Worm (Caenorhabditis elegans) whole organism, mixed stage, embryonic: ENCODE measurements around the gene F47D12.7.

Experiments
- M03D4.4 ChIP-seq: sonication (generic microtip); optimal IDR thresholded peaks from 2 replicates; lab custom pipeline; 2017; ENCODE audit warnings: mild to moderate bottlenecking, missing genetic modification characterization, missing compliant biosample characterization
- bed-3 ChIP-seq: fragments of 200-800 bp; sonication (Bioruptor generic); optimal IDR thresholded peaks from 3 replicates; lab custom pipeline; 2018; ENCODE audit warnings: mild to moderate bottlenecking, missing genetic modification characterization, moderate library complexity, missing compliant biosample characterization
- blmp-1 ChIP-seq: fragments of 150-350 bp; optimal IDR thresholded peaks from 2 replicates; lab custom pipeline; 2014; ENCODE audit warnings: missing biosample characterization, missing genetic modification characterization
- ceh-39 ChIP-seq: fragments of 150-350 bp; optimal IDR thresholded peaks from 2 replicates; lab custom pipeline; 2014; ENCODE audit warnings: missing biosample characterization, missing genetic modification characterization
- ceh-43 ChIP-seq: fragments of 200-800 bp; sonication (Bioruptor generic); optimal IDR thresholded peaks from 2 replicates; lab custom pipeline; 2018; ENCODE audit warnings: mild to moderate bottlenecking, missing genetic modification characterization, moderate library complexity, missing compliant biosample characterization
- ceh-83 ChIP-seq: fragments of 200-800 bp; sonication (Bioruptor generic); optimal IDR thresholded peaks from 2 replicates; lab custom pipeline; 2018; ENCODE audit warnings: mild to moderate bottlenecking, missing genetic modification characterization, missing compliant biosample characterization
- ces-1 ChIP-seq: fragments of 150-350 bp; optimal IDR thresholded peaks from 2 replicates; lab custom pipeline; 2014; ENCODE audit warnings: missing biosample characterization, missing genetic modification reagents, missing genetic modification characterization
- cnd-1 ChIP-seq: fragments of 200-800 bp; sonication (Bioruptor generic); optimal IDR thresholded peaks from 2 replicates; lab custom pipeline; 2018; ENCODE audit warnings: mild to moderate bottlenecking, missing genetic modification characterization, missing compliant biosample characterization
- drap-1 ChIP-seq: fragments of 200-800 bp; sonication (Bioruptor generic); optimal IDR thresholded peaks from 3 replicates; lab custom pipeline; 2018; ENCODE audit warnings: mild to moderate bottlenecking, missing genetic modification characterization, missing compliant biosample characterization
- elt-3 ChIP-seq: fragments of 150-350 bp; optimal IDR thresholded peaks from 2 replicates; lab custom pipeline; 2014; ENCODE audit warnings: missing biosample characterization, missing genetic modification characterization
- ham-2 ChIP-seq: fragments of 200-800 bp; sonication (Bioruptor generic); optimal IDR thresholded peaks from 2 replicates; lab custom pipeline; 2018; ENCODE audit warnings: mild to moderate bottlenecking, missing genetic modification characterization, missing compliant biosample characterization
- hlh-1 ChIP-seq: fragments of 150-350 bp; optimal IDR thresholded peaks from 2 replicates; lab custom pipeline; 2014; ENCODE audit warnings: missing biosample characterization, missing genetic modification reagents, missing genetic modification characterization
- lin-13 ChIP-seq: fragments of 150-350 bp; optimal IDR thresholded peaks from 2 replicates; lab custom pipeline; 2014; ENCODE audit warnings: missing biosample characterization, missing genetic modification characterization
- lin-32 ChIP-seq: fragments of 200-800 bp; sonication (Bioruptor generic); optimal IDR thresholded peaks from 2 replicates; lab custom pipeline; 2018; ENCODE audit warnings: mild to moderate bottlenecking, missing genetic modification characterization, missing compliant biosample characterization
- mab-5 ChIP-seq: fragments of 150-350 bp; optimal IDR thresholded peaks from 2 replicates; lab custom pipeline; 2014; ENCODE audit warnings: missing biosample characterization, missing genetic modification characterization
- mep-1 ChIP-seq: fragments of 150-350 bp; optimal IDR thresholded peaks from 2 replicates; lab custom pipeline; 2017; ENCODE audit warnings: missing biosample characterization, missing genetic modification reagents, missing genetic modification characterization, inconsistent platforms
- mls-2 ChIP-seq: sonication (generic microtip); optimal IDR thresholded peaks from 2 replicates; lab custom pipeline; 2016; ENCODE audit warnings: mild to moderate bottlenecking, missing genetic modification characterization, moderate library complexity, missing compliant biosample characterization
- nhr-12 ChIP-seq: fragments of 150-350 bp; optimal IDR thresholded peaks from 2 replicates; lab custom pipeline; 2014; ENCODE audit warnings: missing biosample characterization, missing genetic modification characterization
- nhr-2 ChIP-seq: fragments of 150-350 bp; optimal IDR thresholded peaks from 2 replicates; lab custom pipeline; 2014; ENCODE audit warnings: missing biosample characterization, missing genetic modification characterization
- nhr-237 ChIP-seq: fragments of 150-350 bp; optimal IDR thresholded peaks from 2 replicates; lab custom pipeline; 2014; ENCODE audit warnings: missing biosample characterization, missing genetic modification characterization
- nhr-28 ChIP-seq: fragments of 150-350 bp; optimal IDR thresholded peaks from 2 replicates; lab custom pipeline; 2014; ENCODE audit warnings: missing biosample characterization, missing genetic modification characterization
- pha-4 ChIP-seq: fragments of 150-350 bp; optimal IDR thresholded peaks from 2 replicates; lab custom pipeline; 2018; ENCODE audit warnings: missing biosample characterization, missing genetic modification reagents, missing genetic modification characterization
- sem-2 ChIP-seq: fragments of 200-800 bp; sonication (Bioruptor generic); optimal IDR thresholded peaks from 2 replicates; lab custom pipeline; 2018; ENCODE audit warnings: mild to moderate bottlenecking, missing genetic modification characterization, missing compliant biosample characterization
- snpc-4 ChIP-seq: fragments of 150-350 bp; optimal IDR thresholded peaks from 2 replicates; lab custom pipeline; 2014; ENCODE audit warnings: missing biosample characterization, missing genetic modification characterization
- sptf-1 ChIP-seq: sonication (generic microtip); optimal IDR thresholded peaks from 2 replicates; lab custom pipeline; 2017; ENCODE audit warnings: mild to moderate bottlenecking, missing genetic modification characterization, moderate library complexity, missing compliant biosample characterization
- tbx-8 ChIP-seq: fragments of 200-800 bp; sonication (Bioruptor generic); optimal IDR thresholded peaks from 2 replicates; lab custom pipeline; 2018; ENCODE audit warnings: mild to moderate bottlenecking, missing genetic modification characterization, moderate library complexity, missing compliant biosample characterization
- unc-120 ChIP-seq: sonication (generic microtip); optimal IDR thresholded peaks from 2 replicates; lab custom pipeline; 2017; ENCODE audit warnings: missing genetic modification characterization, missing compliant biosample characterization; ENCODE audit not compliant: poor library complexity, severe bottlenecking
- unc-62 ChIP-seq: fragments of 150-350 bp; optimal IDR thresholded peaks from 2 replicates; lab custom pipeline; 2014; ENCODE audit warnings: missing biosample characterization, missing genetic modification reagents, missing genetic modification characterization
- zip-8 ChIP-seq: fragments of 150-350 bp; optimal IDR thresholded peaks from 2 replicates; lab custom pipeline; 2014; ENCODE audit warnings: missing biosample characterization, missing genetic modification characterization
- ztf-11 ChIP-seq: fragments of 150-350 bp; optimal IDR thresholded peaks from 2 replicates; lab custom pipeline; 2014; ENCODE audit warnings: missing biosample characterization, missing genetic modification characterization

F47D12.7 gene

ce11 chrIII:6264447-6264846 is 31.4 kb downstream of the F47D12.7 start, which contains the start of gene srg-5:
Gene srg-5 (minus strand): TSS chrIII:6264547.
- no peak for TF ChIP-seq lin-32 (GFP tag; lab: Kevin White, UChicago)
- TF ChIP-seq tbx-8 (GFP tag; lab: Kevin White, UChicago), result no peak
- TF ChIP-seq cnd-1 (tag; lab: Kevin White, UChicago), result no peak
- TF ChIP-seq nhr-12, result no peak
- TF ChIP-seq unc-120, result no peak
- no peak for TF ChIP-seq unc-62
- no peak for TF ChIP-seq bed-3
- no peak for TF ChIP-seq mep-1
- no peak for TF ChIP-seq nhr-28 (tag; lab: Kevin White, UChicago)
- no peak for TF ChIP-seq lin-13 (tag; lab: Kevin White, UChicago)
- no peak for TF ChIP-seq sem-2 (GFP tag; lab: Kevin White, UChicago)
- TF ChIP-seq zip-8 (tag; lab: Kevin White, UChicago), result no peak
- no peak for TF ChIP-seq pha-4 (tag; lab: Kevin White, UChicago)
- no peak for TF ChIP-seq ces-1 (GFP tag; lab: Kevin White, UChicago)
- TF ChIP-seq blmp-1 (tag; lab: Kevin White, UChicago), result no peak

ce11 chrIII:6261985-6262384 is 33.8 kb downstream of the F47D12.7 start, which contains the start of gene srg-4:
Gene srg-4 (minus strand): TSS chrIII:6262085.
- no peak for TF ChIP-seq sem-2 (GFP tag; lab: Kevin White, UChicago)
- no peak for TF ChIP-seq zip-8 (tag; lab: Kevin White, UChicago)
- no peak for TF ChIP-seq M03D4.4 (tag; lab: Kevin White, UChicago)
- TF ChIP-seq unc-62, result no peak
- no peak for TF ChIP-seq sptf-1 (tag; lab: Kevin White, UChicago)
- no peak for TF ChIP-seq mls-2
- TF ChIP-seq, all 35 proteins: peak for 0

ce11 chrIII:6260115-6260514 is 35.7 kb downstream of the F47D12.7 start, which contains the start of gene srg-2:
Gene srg-2 (minus strand): TSS chrIII:6260215.
- TF ChIP-seq blmp-1 (tag; lab: Kevin White, UChicago), result no peak
- no peak for TF ChIP-seq nhr-237
- TF ChIP-seq ces-1 (GFP tag; lab: Kevin White, UChicago), result no peak
- TF ChIP-seq ztf-11 (tag; lab: Kevin White, UChicago), result no peak
- TF ChIP-seq nhr-2 (tag; lab: Kevin White, UChicago), result no peak
- TF ChIP-seq, all 35 proteins: peak for 0

ce11 chrIII:6258262-6258661 is 37.6 kb downstream of the F47D12.7 start, which contains the start of gene srg-1:
Gene srg-1 (minus strand): TSS chrIII:6258362.
- no peak for TF ChIP-seq snpc-4 (tag; lab: Kevin White, UChicago)

- TF ChIP-seq snpc-4 (tag; lab: Kevin White, UChicago), result no peak
- TF ChIP-seq bed-3, result no peak
- TF ChIP-seq ces-1 (GFP tag; lab: Kevin White, UChicago), result no peak
- TF ChIP-seq ham-2, result no peak
- no peak for TF ChIP-seq nhr-237
- no peak for TF ChIP-seq ceh-43
- TF ChIP-seq ztf-11 (tag; lab: Kevin White, UChicago), result no peak
- no peak for TF ChIP-seq pha-4 (tag; lab: Kevin White, UChicago)
- no peak for TF ChIP-seq sem-2 (GFP tag; lab: Kevin White, UChicago)
- no peak for TF ChIP-seq sptf-1 (tag; lab: Kevin White, UChicago)
- TF ChIP-seq mab-5, result no peak
Measured at ce11 chrIII:6256675-6257074, 39.1 kb downstream of the F47D12.7 start, which contains the start of gene srg-9. Gene srg-9 (minus strand): TSS chrIII:6256775.

ce11 chrIII:6254737-6255136 is 41.1 kb downstream of the F47D12.7 start, which contains the start of gene srg-8:
Gene srg-8 (minus strand): TSS chrIII:6254837.
- TF ChIP-seq ceh-83 (GFP tag; lab: Kevin White, UChicago) (no peak), bed-3 (no peak), blmp-1 (tag; lab: Kevin White, UChicago) (no peak), pha-4 (tag; lab: Kevin White, UChicago) (no peak), nhr-2 (tag; lab: Kevin White, UChicago) (no peak)
- TF ChIP-seq, all 35 proteins: peak for 0

ce11 chrIII:6251511-6251910 is 44.3 kb downstream of the F47D12.7 start, which contains the start of gene amdh-1:
Gene amdh-1 (plus strand): TSS chrIII:6251811.
- no peak for TF ChIP-seq hlh-1
- no peak for TF ChIP-seq nhr-2 (tag; lab: Kevin White, UChicago)
- TF ChIP-seq unc-120, result no peak
- TF ChIP-seq blmp-1 (tag; lab: Kevin White, UChicago), result no peak
- TF ChIP-seq pha-4 (tag; lab: Kevin White, UChicago), result no peak
- TF ChIP-seq zip-8 (tag; lab: Kevin White, UChicago), result no peak
- TF ChIP-seq tbx-8 (GFP tag; lab: Kevin White, UChicago), result no peak
- no peak for TF ChIP-seq ham-2
- no peak for TF ChIP-seq ztf-11 (tag; lab: Kevin White, UChicago)
- TF ChIP-seq lin-32 (GFP tag; lab: Kevin White, UChicago), result no peak
- TF ChIP-seq ceh-39 (tag; lab: Kevin White, UChicago), result no peak
- no peak for TF ChIP-seq nhr-237
- TF ChIP-seq drap-1 (GFP tag; lab: Kevin White, UChicago), result no peak
- TF ChIP-seq M03D4.4 (tag; lab: Kevin White, UChicago), result no peak
- TF ChIP-seq unc-62, result no peak
- TF ChIP-seq cnd-1 (tag; lab: Kevin White, UChicago), result no peak
- TF ChIP-seq elt-3, result no peak
- no peak for TF ChIP-seq nhr-12
